Worm (Caenorhabditis elegans) whole organism, L4 larva: ENCODE results near the gene egl-17.
A peak's percentile ranks its signal among the peaks of the same experiment; 100 is the strongest.

ENCODE experiments used
- D1046.2 ChIP-seq: fragments of 200-800 bp; sonication (Bioruptor generic); IDR thresholded peaks from 2 replicates; pipeline ENCODE4 v1.3.6; 2022; ENCODE audit warnings: missing genetic modification characterization, missing compliant biosample characterization
- F26F4.8 ChIP-seq: fragments of 200-800 bp; sonication (Bioruptor generic); conservative IDR thresholded peaks from 2 replicates; pipeline ENCODE4 v1.3.6; 2022; ENCODE audit warnings: missing genetic modification characterization, missing compliant biosample characterization
- T26A8.4 ChIP-seq: fragments of 200-800 bp; sonication (Bioruptor generic); IDR thresholded peaks from 2 replicates; pipeline ENCODE4 v1.3.6; 2022; ENCODE audit warnings: missing genetic modification characterization, missing compliant biosample characterization
- Y48G9A.11 ChIP-seq: fragments of 200-800 bp; sonication (Bioruptor generic); IDR thresholded peaks from 2 replicates; pipeline ENCODE4 v1.3.6; 2022; ENCODE audit warnings: missing genetic modification reagents, missing genetic modification characterization, missing compliant biosample characterization
- aha-1 ChIP-seq: fragments of 150-350 bp; peaks from one replicate; lab custom pipeline; 2014; ENCODE audit warnings: missing biosample characterization, missing genetic modification characterization
- ama-1 ChIP-seq: fragments of 150-350 bp; optimal IDR thresholded peaks from 2 replicates; lab custom pipeline; 2014; ENCODE audit warnings: inconsistent platforms, mixed read lengths
- ceh-28 ChIP-seq: fragments of 150-350 bp; optimal IDR thresholded peaks from 2 replicates; lab custom pipeline; 2014; ENCODE audit warnings: missing biosample characterization, missing genetic modification reagents, missing genetic modification characterization
- ceh-44 ChIP-seq: fragments of 200-800 bp; sonication (Bioruptor generic); IDR thresholded peaks from 2 replicates; pipeline ENCODE4 v1.3.6; 2022; ENCODE audit warnings: missing genetic modification reagents, missing genetic modification characterization, missing compliant biosample characterization
- ceh-62 ChIP-seq: sonication (generic microtip); optimal IDR thresholded peaks from 2 replicates; lab custom pipeline; 2017; ENCODE audit warnings: missing biosample characterization, missing genetic modification characterization
- ctbp-1 ChIP-seq: fragments of 200-800 bp; sonication (Bioruptor generic); IDR thresholded peaks from 2 replicates; pipeline ENCODE4 v1.3.6; 2022; ENCODE audit warnings: missing genetic modification reagents, missing genetic modification characterization, missing compliant biosample characterization
- daf-16 ChIP-seq, 3 experiments: sonication (generic microtip); optimal IDR thresholded peaks; 2 replicates each; lab custom pipeline; 2016 to 2017; ENCODE audit warnings: missing genetic modification characterization in 3 of 3, missing genetic modification reagents in 3 of 3, mild to moderate bottlenecking in 2 of 3, missing compliant biosample characterization in 2 of 3, missing biosample characterization in 1 of 3, moderate library complexity in 1 of 3
- dmd-6 ChIP-seq: fragments of 200-800 bp; sonication (Bioruptor generic); IDR thresholded peaks from 2 replicates; pipeline ENCODE4 v1.3.6; 2022; ENCODE audit warnings: missing genetic modification reagents, missing genetic modification characterization, missing compliant biosample characterization
- dmd-9 ChIP-seq: fragments of 200-800 bp; sonication (Bioruptor generic); IDR thresholded peaks from 2 replicates; pipeline ENCODE4 v1.3.6; 2022; ENCODE audit warnings: missing genetic modification reagents, missing genetic modification characterization, missing compliant biosample characterization
- dpl-1 ChIP-seq: fragments of 150-350 bp; optimal IDR thresholded peaks from 2 replicates; lab custom pipeline; 2014; ENCODE audit warnings: missing biosample characterization, missing genetic modification reagents, missing genetic modification characterization
- dve-1 ChIP-seq: sonication (generic microtip); optimal IDR thresholded peaks from 2 replicates; lab custom pipeline; 2017; ENCODE audit warnings: antibody characterized with exemption, mild to moderate bottlenecking, missing genetic modification characterization, missing compliant biosample characterization; ENCODE audit not compliant: insufficient read depth
- fkh-10 ChIP-seq: fragments of 150-350 bp; optimal IDR thresholded peaks from 2 replicates; lab custom pipeline; 2014; ENCODE audit warnings: missing biosample characterization, missing genetic modification reagents, missing genetic modification characterization
- hif-1 ChIP-seq, 2 experiments: sonication (generic microtip); optimal IDR thresholded peaks; 2 replicates each; lab custom pipeline; 2016 to 2017; ENCODE audit warnings: missing compliant biosample characterization in 2 of 2, missing genetic modification characterization in 2 of 2, missing genetic modification reagents in 2 of 2, missing genotype in 2 of 2, mild to moderate bottlenecking in 1 of 2
- hlh-11 ChIP-seq: fragments of 200-800 bp; sonication (Bioruptor generic); optimal IDR thresholded peaks from 2 replicates; lab custom pipeline; 2018; ENCODE audit warnings: mild to moderate bottlenecking, missing genetic modification characterization, missing compliant biosample characterization
- hlh-30 ChIP-seq: sonication (generic microtip); optimal IDR thresholded peaks from 2 replicates; lab custom pipeline; 2017; ENCODE audit warnings: antibody characterized with exemption, mild to moderate bottlenecking, missing genetic modification characterization, missing compliant biosample characterization; ENCODE audit not compliant: insufficient read depth
- hmg-1.1 ChIP-seq: fragments of 200-800 bp; sonication (Bioruptor generic); IDR thresholded peaks from 2 replicates; pipeline ENCODE4 v1.3.6; 2022; ENCODE audit warnings: missing genetic modification reagents, missing genetic modification characterization, missing compliant biosample characterization
- lin-1 ChIP-seq: fragments of 200-800 bp; sonication (Bioruptor generic); IDR thresholded peaks from 2 replicates; pipeline ENCODE4 v1.3.6; 2022; ENCODE audit warnings: missing genetic modification reagents, missing genetic modification characterization, missing compliant biosample characterization
- lin-13 ChIP-seq: fragments of 150-350 bp; optimal IDR thresholded peaks from 2 replicates; lab custom pipeline; 2014; ENCODE audit warnings: missing biosample characterization, missing genetic modification reagents, missing genetic modification characterization
- madf-5 ChIP-seq, 2 experiments: fragments of 200-800 bp; sonication (Bioruptor generic); IDR thresholded peaks; 2 replicates each; pipeline ENCODE4 v1.3.6; 2022; ENCODE audit warnings: missing compliant biosample characterization in 2 of 2, missing genetic modification characterization in 2 of 2
- mdl-1 ChIP-seq, 2 experiments: fragments of 150-350 bp in 1 of 2; sonication (generic microtip) in 1 of 2; optimal IDR thresholded peaks; 2 replicates each; lab custom pipeline; 2014 to 2017; ENCODE audit warnings: missing biosample characterization in 2 of 2, missing genetic modification characterization in 2 of 2
- mes-2 ChIP-seq: sonication (generic microtip); optimal IDR thresholded peaks from 2 replicates; lab custom pipeline; 2016; ENCODE audit warnings: missing genotype, mild to moderate bottlenecking, missing genetic modification characterization, missing compliant biosample characterization; ENCODE audit not compliant: poor library complexity, severe bottlenecking
- mxl-3 ChIP-seq: fragments of 200-800 bp; sonication (Bioruptor generic); optimal IDR thresholded peaks from 2 replicates; lab custom pipeline; 2018; ENCODE audit warnings: mild to moderate bottlenecking, missing genetic modification characterization, missing compliant biosample characterization
- nhr-102 ChIP-seq: sonication (generic microtip); optimal IDR thresholded peaks from 2 replicates; lab custom pipeline; 2016; ENCODE audit warnings: mild to moderate bottlenecking, missing genetic modification characterization, moderate library complexity, missing compliant biosample characterization
- nhr-11 ChIP-seq: fragments of 150-350 bp; optimal IDR thresholded peaks from 2 replicates; lab custom pipeline; 2014; ENCODE audit warnings: missing biosample characterization, missing genetic modification characterization
- nhr-237 ChIP-seq: sonication (generic microtip); optimal IDR thresholded peaks from 2 replicates; lab custom pipeline; 2017; ENCODE audit warnings: missing biosample characterization, missing genetic modification characterization
- nhr-25 ChIP-seq: sonication (generic microtip); optimal IDR thresholded peaks from 2 replicates; lab custom pipeline; 2017; ENCODE audit warnings: missing genetic modification characterization, mild to moderate bottlenecking, missing compliant biosample characterization, antibody characterized with exemption, moderate library complexity, borderline replicate concordance; ENCODE audit not compliant: insufficient read depth
- nhr-28 ChIP-seq: fragments of 150-350 bp; optimal IDR thresholded peaks from 2 replicates; lab custom pipeline; 2014; ENCODE audit warnings: missing biosample characterization, missing genetic modification characterization
- nhr-41 ChIP-seq: fragments of 200-800 bp; sonication (Bioruptor generic); IDR thresholded peaks from 2 replicates; pipeline ENCODE4 v1.3.6; 2022; ENCODE audit warnings: missing genetic modification reagents, missing genetic modification characterization, missing compliant biosample characterization
- nhr-77 ChIP-seq: fragments of 150-350 bp; optimal IDR thresholded peaks from 2 replicates; lab custom pipeline; 2014; ENCODE audit warnings: missing biosample characterization, missing genetic modification characterization
- pha-4 ChIP-seq, 2 experiments: fragments of 150-350 bp in 1 of 2; fragments of 200-800 bp in 1 of 2; sonication (Bioruptor generic) in 1 of 2; IDR thresholded peaks in 1 of 2; optimal IDR thresholded peaks in 1 of 2; 2 replicates each; pipeline versions ENCODE4 v1.3.6 to Lab custom; 2014 to 2022; ENCODE audit warnings: missing genetic modification characterization in 2 of 2, missing genetic modification reagents in 2 of 2, missing biosample characterization in 1 of 2, missing compliant biosample characterization in 1 of 2
- pqm-1 ChIP-seq: sonication (generic microtip); optimal IDR thresholded peaks from 2 replicates; lab custom pipeline; 2017; ENCODE audit warnings: missing biosample characterization, missing genetic modification characterization
- skn-1 ChIP-seq: fragments of 150-350 bp; optimal IDR thresholded peaks from 2 replicates; lab custom pipeline; 2014; ENCODE audit warnings: missing biosample characterization, missing genetic modification characterization
- unc-130 ChIP-seq: sonication (generic microtip); optimal IDR thresholded peaks from 2 replicates; lab custom pipeline; 2016; ENCODE audit warnings: missing genetic modification reagents, missing genetic modification characterization, missing compliant biosample characterization
- unc-39 ChIP-seq: sonication (generic microtip); optimal IDR thresholded peaks from 2 replicates; lab custom pipeline; 2017; ENCODE audit warnings: missing biosample characterization, missing genetic modification characterization
- unc-62 ChIP-seq, 3 experiments: fragments of 150-350 bp in 1 of 3; sonication (generic microtip); optimal IDR thresholded peaks in 2 of 3; peaks in 1 of 3; 1 replicate in 1 of 3; 2 replicates in 2 of 3; lab custom pipeline; 2014 to 2017; ENCODE audit warnings: missing biosample characterization in 3 of 3, missing genetic modification characterization in 3 of 3, missing genetic modification reagents in 3 of 3, missing genotype in 1 of 3
- zag-1 ChIP-seq: fragments of 150-350 bp; optimal IDR thresholded peaks from 2 replicates; lab custom pipeline; 2014; ENCODE audit warnings: missing biosample characterization, missing genetic modification characterization
- zfp-2 ChIP-seq: sonication (generic microtip); optimal IDR thresholded peaks from 2 replicates; lab custom pipeline; 2016; ENCODE audit warnings: mild to moderate bottlenecking, missing genetic modification characterization, missing compliant biosample characterization
- zfp-3 ChIP-seq: fragments of 200-800 bp; sonication (Bioruptor generic); conservative IDR thresholded peaks from 2 replicates; pipeline ENCODE4 v1.3.6; 2022; ENCODE audit warnings: missing genetic modification reagents, missing genetic modification characterization, missing compliant biosample characterization
- zip-11 ChIP-seq: fragments of 200-800 bp; sonication (Bioruptor generic); IDR thresholded peaks from 2 replicates; pipeline ENCODE4 v1.3.6; 2022; ENCODE audit warnings: missing genetic modification characterization, missing compliant biosample characterization
- ztf-7 ChIP-seq: fragments of 150-350 bp; optimal IDR thresholded peaks from 2 replicates; lab custom pipeline; 2014; ENCODE audit warnings: missing biosample characterization, missing genetic modification characterization

Gene egl-17

DNA sequence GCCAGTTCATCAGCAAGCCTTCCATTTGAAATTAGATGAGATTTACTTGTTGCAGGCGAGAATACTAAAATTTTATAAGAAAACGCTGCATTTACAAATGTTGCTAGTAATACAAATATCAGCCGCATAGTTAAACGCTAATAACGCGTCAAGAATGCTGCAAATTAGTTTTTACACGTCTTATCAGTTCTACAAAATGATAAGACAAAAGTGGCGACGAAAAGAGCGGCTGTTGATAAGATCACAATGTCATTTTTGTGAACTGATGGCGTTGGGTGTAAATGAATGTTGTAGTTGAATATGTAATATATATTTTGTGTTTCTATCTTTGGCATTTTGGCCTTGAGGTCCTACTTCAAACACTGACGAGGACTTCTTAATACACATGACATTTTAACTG, 40.5 kb downstream of the egl-17 start, which contains the start of gene ugt-46:
TSS of gene ugt-46 (minus strand) at position 279 of the 400 bp plus-strand sequence.
- TF ChIP-seq nhr-237 (tag; lab: Kevin White, UChicago) (no peak), unc-62 (GFP tag; optimal IDR thresholded peaks at IDR 0.05 in 1 of 2; lab: Kevin White, UChicago) (no peak), unc-62 (tag; optimal IDR thresholded peaks at IDR 0.05; lab: Kevin White, UChicago) (no peak), Y48G9A.11 (GFP tag; lab: Robert Waterston, UW) (no peak), pqm-1 (tag; lab: Kevin White, UChicago) (peak; percentile 95), unc-130 (no peak), fkh-10 (GFP tag; lab: Kevin White, UChicago) (no peak), nhr-41 (no peak), nhr-28 (tag; lab: Kevin White, UChicago) (peak; percentile 95), ceh-44 (GFP tag; lab: Robert Waterston, UW) (no peak), daf-16 (GFP tag; optimal IDR thresholded peaks at IDR 0.05; lab: Kevin White, UChicago) (no peak), daf-16 (tag; optimal IDR thresholded peaks at IDR 0.05; lab: Kevin White, UChicago) (peak; percentile 83), hlh-11 (peak; percentile 52), zfp-3 (GFP tag; lab: Robert Waterston, UW) (no peak), dmd-6 (GFP tag; lab: Robert Waterston, UW) (peak; percentile 49; the same call in 1 of the 2 replicates), zip-11 (GFP tag; lab: Robert Waterston, UW) (no peak), dve-1 (tag; lab: Kevin White, UChicago) (no peak), D1046.2 (GFP tag; lab: Robert Waterston, UW) (no peak), hmg-1.1 (GFP tag; lab: Robert Waterston, UW) (0 out of 2 replicates have a peak, but pooled peaks have one; percentile 20), hlh-30 (tag; lab: Kevin White, UChicago) (peak; percentile 26), F26F4.8 (GFP tag; lab: Robert Waterston, UW) (no peak)

DNA sequence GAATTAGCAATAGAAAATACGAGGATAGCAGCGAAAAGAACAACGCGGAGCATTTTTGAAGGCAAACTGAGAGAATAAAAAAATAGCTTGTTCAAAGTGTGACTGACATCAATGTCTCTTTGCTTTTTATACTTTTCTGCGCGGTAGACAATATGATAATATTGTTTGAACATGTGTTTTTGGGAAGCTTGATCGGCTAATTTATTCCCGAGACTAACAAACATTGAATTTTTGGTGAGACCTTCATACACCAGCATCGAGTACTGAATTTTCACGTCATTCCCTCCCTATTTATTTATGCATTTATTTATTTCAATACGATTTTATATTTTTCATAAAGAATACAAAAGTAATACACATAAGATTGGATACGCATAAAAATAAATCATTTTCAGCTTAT, 41.4 kb downstream of the egl-17 start, which contains the start of gene B0310.6:
TSS of gene B0310.6 (minus strand) at position 101 of the 400 bp plus-strand sequence.
- no peak for TF ChIP-seq ctbp-1
- TF ChIP-seq aha-1 (tag; lab: Kevin White, UChicago) = peak; percentile 9

ce11 chrX:535728-536127, 46.2 kb downstream of the egl-17 start, which contains the start of gene F28C10.3:
Gene F28C10.3, minus strand, starts transcription at chrX:535828.
- peak; percentile 82 for TF ChIP-seq zag-1 (tag; lab: Kevin White, UChicago)
- 0 out of 2 replicates have a peak, but pooled peaks have one; percentile 17 for TF ChIP-seq dmd-9 (GFP tag; lab: Robert Waterston, UW)
- no peak for TF ChIP-seq ama-1 (lab: Kevin White, UChicago)
- TF ChIP-seq hmg-1.1 (GFP tag; lab: Robert Waterston, UW) = peak; percentile 89
- TF ChIP-seq skn-1 (tag; lab: Kevin White, UChicago) = no peak
- TF ChIP-seq madf-5 (GFP tag; IDR thresholded peaks at IDR 0.05; lab: Robert Waterston, UW) = no peak
- TF ChIP-seq nhr-237 (tag; lab: Kevin White, UChicago) = no peak
- peak; percentile 25 for TF ChIP-seq fkh-10 (GFP tag; lab: Kevin White, UChicago)
- TF ChIP-seq zfp-2 (tag; lab: Kevin White, UChicago) = no peak
- peak in 1 of 2 experiments; percentile 58 for TF ChIP-seq hif-1 (tag; optimal IDR thresholded peaks at IDR 0.05; lab: Kevin White, UChicago)
- peak; percentile 71 for TF ChIP-seq T26A8.4
- peak; percentile 96 for TF ChIP-seq aha-1 (tag; lab: Kevin White, UChicago)
- TF ChIP-seq ztf-7 (tag; lab: Kevin White, UChicago) = no peak
- TF ChIP-seq unc-39 = no peak
- TF ChIP-seq zfp-3 (GFP tag; lab: Robert Waterston, UW) = no peak
- TF ChIP-seq lin-1 (GFP tag; lab: Robert Waterston, UW) = 0 out of 2 replicates have a peak, but pooled peaks have one; percentile 19
- TF ChIP-seq dpl-1 = peak; percentile 37
- peak; percentile 88 for TF ChIP-seq nhr-28 (tag; lab: Kevin White, UChicago)
- peak; percentile 38 for TF ChIP-seq nhr-77 (tag; lab: Kevin White, UChicago)
- TF ChIP-seq pha-4 (GFP tag; IDR thresholded peaks at IDR 0.05; lab: Robert Waterston, UW) = no peak
- peak; percentile 14 for TF ChIP-seq pha-4 (tag; optimal IDR thresholded peaks at IDR 0.05; lab: Kevin White, UChicago)
- peak; percentile 81 for TF ChIP-seq mes-2 (tag; lab: Kevin White, UChicago)
- TF ChIP-seq ceh-28 (tag; lab: Kevin White, UChicago) = no peak
- TF ChIP-seq ceh-62 (tag; lab: Kevin White, UChicago) = no peak
- no peak for TF ChIP-seq Y48G9A.11 (GFP tag; lab: Robert Waterston, UW)
- peak; percentile 58 for TF ChIP-seq lin-13 (GFP tag; lab: Kevin White, UChicago)
- TF ChIP-seq nhr-25 (tag; lab: Kevin White, UChicago) = peak; percentile 85
- TF ChIP-seq ceh-44 (GFP tag; lab: Robert Waterston, UW) = no peak
- peak; percentile 88 to 91 for TF ChIP-seq mdl-1 (tag; optimal IDR thresholded peaks at IDR 0.05; lab: Kevin White, UChicago)
- TF ChIP-seq nhr-102 (tag; lab: Kevin White, UChicago) = no peak
- TF ChIP-seq ctbp-1 = peak; percentile 60
- TF ChIP-seq nhr-11 (tag; lab: Kevin White, UChicago) = peak; percentile 80
- TF ChIP-seq mxl-3 = peak; percentile 78
